Worm (Caenorhabditis elegans): Measurements from ENCODE around the gene C38C10.3.

DNA sequence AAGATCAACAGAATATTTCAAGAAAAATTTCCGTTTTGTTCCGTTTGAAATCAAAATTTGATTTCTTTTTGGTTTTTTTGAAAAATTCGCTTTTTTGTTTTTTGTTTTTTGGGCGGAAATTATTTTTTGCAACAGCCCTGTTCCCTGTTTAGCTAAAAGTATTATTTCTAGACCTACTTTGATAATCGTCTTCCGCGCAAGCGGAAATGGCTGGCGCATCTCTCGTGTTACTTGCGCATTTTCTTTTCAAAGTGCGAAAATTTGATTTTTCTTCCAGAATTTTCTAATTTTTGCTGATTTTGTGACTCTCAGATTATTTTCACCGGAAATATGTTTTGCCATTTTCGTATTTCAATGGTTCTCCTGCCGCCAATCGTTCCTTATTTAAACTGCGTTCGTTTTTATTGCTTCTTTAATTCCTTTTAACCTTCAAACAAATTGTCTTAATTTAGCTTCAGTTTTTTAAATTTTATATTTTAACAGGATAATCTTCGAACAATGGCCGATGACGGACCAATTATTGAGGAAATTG lies 48.2 kb upstream of the C38C10.3 start, which contains the start of gene cpar-1:
- TF ChIP-seq egl-27 (tag; optimal IDR thresholded peaks at IDR 0.05) (no peak), unc-62 (GFP tag; optimal IDR thresholded peaks at IDR 0.05 in 1 of 2) (no peak), unc-62 (tag; optimal IDR thresholded peaks at IDR 0.05) (no peak), madf-5 (GFP tag; IDR thresholded peaks at IDR 0.05) (no peak), lin-15B (tag; optimal IDR thresholded peaks at IDR 0.05) (no peak)
